Worm (Caenorhabditis elegans): ENCODE data around the gene C12D12.3.

DNA sequence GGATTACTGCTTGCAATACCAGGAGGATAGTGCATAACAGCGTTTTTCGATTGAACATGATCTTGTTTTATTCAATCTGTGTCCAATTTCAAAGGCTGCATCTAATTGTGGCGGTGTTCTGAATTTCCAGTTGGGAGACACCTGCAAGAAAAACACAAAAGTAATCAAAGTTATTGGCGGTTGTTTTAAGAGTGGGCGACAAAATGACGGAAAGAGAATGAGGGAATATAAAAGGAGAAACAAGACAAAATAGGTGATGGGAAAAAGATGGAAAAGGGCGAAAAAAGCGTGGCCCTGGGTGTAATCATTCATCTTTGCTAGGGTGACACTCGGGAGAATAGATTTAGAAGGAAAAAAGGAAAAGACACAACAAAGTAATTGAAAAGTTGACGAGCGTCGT lies 23.3 kb upstream of the C12D12.3 start, which contains the start of the genes ZK377.15 and sax-3:
- TF ChIP-seq ceh-82 (tag; optimal IDR thresholded peaks at IDR 0.05) (no peak), pqm-1 (tag; optimal IDR thresholded peaks at IDR 0.05) (no peak), fkh-10 (GFP tag; optimal IDR thresholded peaks at IDR 0.05) (no peak), nhr-76 (tag; optimal IDR thresholded peaks at IDR 0.05) (no peak), skn-1 (tag; optimal IDR thresholded peaks at IDR 0.05) (no peak), ztf-11 (tag; optimal IDR thresholded peaks at IDR 0.05) (no peak), nhr-43 (tag; optimal IDR thresholded peaks at IDR 0.05; ENCODE audit: poor library complexity, severe bottlenecking) (no peak), snpc-4 (tag; optimal IDR thresholded peaks at IDR 0.05) (no peak), ama-1 (optimal IDR thresholded peaks at IDR 0.05) (no peak), jun-1 (tag; optimal IDR thresholded peaks at IDR 0.05) (no peak), unc-62 (GFP tag; optimal IDR thresholded peaks at IDR 0.05) (no peak), elt-2 (tag; optimal IDR thresholded peaks at IDR 0.05) (no peak), nhr-77 (tag; optimal IDR thresholded peaks at IDR 0.05) (no peak)

All from whole organism, L3 larva.